Worm (Caenorhabditis elegans): ENCODE measurements around the gene Y47D3A.21.

DNA sequence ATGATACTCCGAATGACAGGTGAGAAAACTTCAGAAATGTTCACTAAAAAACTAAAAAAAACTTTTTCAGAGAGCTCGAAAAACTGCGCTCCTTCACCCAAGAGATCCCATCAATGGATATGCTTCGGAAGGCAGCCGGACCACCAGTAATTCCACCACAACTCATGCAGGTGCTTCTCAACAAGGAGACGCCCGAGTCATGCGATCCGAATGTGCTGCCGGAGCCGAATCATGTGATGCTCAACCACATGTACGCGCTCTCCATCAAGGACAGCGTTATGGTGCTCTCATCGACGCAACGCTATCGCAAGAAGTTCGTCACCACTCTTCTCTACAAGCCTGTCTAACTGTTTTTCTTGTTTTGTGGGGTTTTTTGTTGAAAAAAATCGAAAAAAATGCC lies 41.0 kb downstream of the Y47D3A.21 start:
- TF ChIP-seq B0310.2 (tag; optimal IDR thresholded peaks at IDR 0.05): no peak
- no peak for TF ChIP-seq ama-1 (optimal IDR thresholded peaks at IDR 0.05)
- TF ChIP-seq hmg-4 (GFP tag; optimal IDR thresholded peaks at IDR 0.05): no peak
- TF ChIP-seq pes-1 (GFP tag; IDR thresholded peaks at IDR 0.05): no peak
- no peak for TF ChIP-seq hmbx-1 (tag; optimal IDR thresholded peaks at IDR 0.05)
- TF ChIP-seq tbx-37 (GFP tag; conservative IDR thresholded peaks at IDR 0.05): no peak
- no peak for TF ChIP-seq tbx-11 (GFP tag; IDR thresholded peaks at IDR 0.05)
- TF ChIP-seq ceh-13 (GFP tag; optimal IDR thresholded peaks at IDR 0.05): no peak
- no peak for TF ChIP-seq ets-7 (tag; optimal IDR thresholded peaks at IDR 0.05)
- TF ChIP-seq flt-1 (GFP tag; IDR thresholded peaks at IDR 0.05): no peak

Data from whole organism, early embryonic.